Worm (Caenorhabditis elegans): ENCODE data around the gene F46C5.1.
A peak's percentile ranks its signal among the peaks of the same experiment; 100 is the strongest.

F46C5.1 gene

ce11 chrII:8830917-8831316 is 9.9 kb upstream of the F46C5.1 start:
- TF ChIP-seq nhr-11 (tag; optimal IDR thresholded peaks at IDR 0.05) = no peak
- no peak for TF ChIP-seq snpc-4 (tag; optimal IDR thresholded peaks at IDR 0.05)
- TF ChIP-seq lin-14 (GFP tag; optimal IDR thresholded peaks at IDR 0.05) = peak; percentile 42
- no peak for TF ChIP-seq isw-1 (GFP tag; IDR thresholded peaks at IDR 0.05)
- no peak for TF ChIP-seq jun-1 (tag; optimal IDR thresholded peaks at IDR 0.05)

- TF ChIP-seq ceh-63 (GFP tag; optimal IDR thresholded peaks at IDR 0.05) = no peak
- TF ChIP-seq lin-39 (tag; optimal IDR thresholded peaks at IDR 0.05) = no peak
Measured at ce11 chrII:8829189-8829588, 8.2 kb upstream of the F46C5.1 start, which contains the start of gene F46C5.2. TSS of gene F46C5.2 (minus strand) at chrII:8829289.

- no peak for TF ChIP-seq zag-1 (tag; optimal IDR thresholded peaks at IDR 0.05)
- peak; percentile 16 for TF ChIP-seq nhr-85 (tag)
Measured at ce11 chrII:8825769-8826168, 4.8 kb upstream of the F46C5.1 start, which contains the start of gene nas-25. TSS of gene nas-25 (plus strand) at chrII:8826069.

- TF ChIP-seq ceh-88 (GFP tag; IDR thresholded peaks at IDR 0.05) (no peak), pqm-1 (tag; optimal IDR thresholded peaks at IDR 0.05) (no peak), xbp-1 (tag; optimal IDR thresholded peaks at IDR 0.05) (no peak), nhr-19 (GFP tag; conservative IDR thresholded peaks at IDR 0.05) (peak; percentile 86), vab-15 (tag; optimal IDR thresholded peaks at IDR 0.05) (no peak), lin-14 (GFP tag; optimal IDR thresholded peaks at IDR 0.05) (peak; percentile 64), nhr-77 (tag; optimal IDR thresholded peaks at IDR 0.05) (no peak), nhr-90 (tag; optimal IDR thresholded peaks at IDR 0.05; ENCODE audit: poor library complexity) (peak; percentile 73), fos-1 (tag; optimal IDR thresholded peaks at IDR 0.05) (no peak), rnt-1 (tag; optimal IDR thresholded peaks at IDR 0.05) (no peak), hlh-4 (tag; optimal IDR thresholded peaks at IDR 0.05) (no peak), F16B12.6 (tag; optimal IDR thresholded peaks at IDR 0.05) (no peak), lin-15B (tag; optimal IDR thresholded peaks at IDR 0.05) (no peak), elt-2 (tag; optimal IDR thresholded peaks at IDR 0.05) (no peak), efl-1 (optimal IDR thresholded peaks at IDR 0.05) (no peak), efl-1 (GFP tag; optimal IDR thresholded peaks at IDR 0.05 in 1 of 2) (peak in 1 of 2 experiments; percentile 88), nhr-47 (tag; optimal IDR thresholded peaks at IDR 0.05) (peak; percentile 25), nhr-12 (tag; optimal IDR thresholded peaks at IDR 0.05) (no peak), dpl-1 (GFP tag; optimal IDR thresholded peaks at IDR 0.05) (no peak), nhr-71 (tag; optimal IDR thresholded peaks at IDR 0.05) (peak; percentile 61), isw-1 (GFP tag; IDR thresholded peaks at IDR 0.05) (no peak), nhr-20 (tag; optimal IDR thresholded peaks at IDR 0.05) (peak; percentile 86), Y116A8C.19 (tag; optimal IDR thresholded peaks at IDR 0.05; ENCODE audit: borderline replicate concordance) (no peak), jun-1 (tag; optimal IDR thresholded peaks at IDR 0.05) (no peak), fkh-8 (tag; optimal IDR thresholded peaks at IDR 0.05) (no peak), dsc-1 (tag; optimal IDR thresholded peaks at IDR 0.05) (no peak), lin-39 (tag; optimal IDR thresholded peaks at IDR 0.05) (no peak), fkh-10 (GFP tag; optimal IDR thresholded peaks at IDR 0.05) (no peak), unc-62 (GFP tag; optimal IDR thresholded peaks at IDR 0.05) (no peak), sox-4 (tag; optimal IDR thresholded peaks at IDR 0.05) (no peak), nhr-85 (tag) (peak; percentile 91), ets-5 (GFP tag; IDR thresholded peaks at IDR 0.05) (no peak), egl-13 (tag; optimal IDR thresholded peaks at IDR 0.05) (no peak), pag-3 (tag; optimal IDR thresholded peaks at IDR 0.05; ENCODE audit: borderline replicate concordance, insufficient read depth) (no peak), elt-3 (tag; optimal IDR thresholded peaks at IDR 0.05) (peak in 5 of 6 experiments; percentile 7 to 95 (median 38)), irx-1 (tag; optimal IDR thresholded peaks at IDR 0.05) (peak; percentile 23), skn-1 (tag; optimal IDR thresholded peaks at IDR 0.05) (no peak), alr-1 (tag; optimal IDR thresholded peaks at IDR 0.05; ENCODE audit: borderline replicate concordance) (no peak), tlp-1 (tag; optimal IDR thresholded peaks at IDR 0.05) (no peak), unc-98 (GFP tag; IDR thresholded peaks at IDR 0.05) (no peak), zag-1 (tag; optimal IDR thresholded peaks at IDR 0.05) (no peak), snu-23 (GFP tag; optimal IDR thresholded peaks at IDR 0.05) (peak; percentile 43), ceh-8 (GFP tag; optimal IDR thresholded peaks at IDR 0.05) (no peak), sptf-1 (tag; optimal IDR thresholded peaks at IDR 0.05) (no peak)
Measured at ce11 chrII:8822711-8823110, 1.7 kb upstream of the F46C5.1 start.

All from whole organism, L1 larva.